Fruit fly (Drosophila melanogaster) whole organism, embryonic: ENCODE measurements around the gene Muc68Ca.

Experiments used
- Asciz ChIP-seq: fragments of 200-800 bp; sonication (Bioruptor generic); optimal IDR thresholded peaks from 2 replicates; lab custom pipeline; 2017; ENCODE audit warnings: missing biosample characterization, mild to moderate bottlenecking, missing genetic modification characterization, missing genetic modification reagents
- Bteb2 ChIP-seq: fragments of 200-800 bp; sonication (Bioruptor generic); optimal IDR thresholded peaks from 2 replicates; lab custom pipeline; 2016; ENCODE audit warnings: missing biosample characterization, missing genetic modification characterization
- CG11398 ChIP-seq: fragments of 200-800 bp; sonication (Bioruptor generic); optimal IDR thresholded peaks from 2 replicates; lab custom pipeline; 2016; ENCODE audit warnings: missing biosample characterization, missing genetic modification characterization
- CG12659 ChIP-seq: fragments of 200-800 bp; sonication (Bioruptor generic); optimal IDR thresholded peaks from 3 replicates; lab custom pipeline; 2017; ENCODE audit warnings: mild to moderate bottlenecking, missing biosample characterization, missing genetic modification reagents, missing genetic modification characterization
- CG15011 ChIP-seq: fragments of 200-800 bp; sonication (Bioruptor generic); optimal IDR thresholded peaks from 3 replicates; lab custom pipeline; 2018; ENCODE audit warnings: missing biosample characterization, mild to moderate bottlenecking, missing genetic modification characterization
- CG16815 ChIP-seq: fragments of 200-800 bp; sonication (Bioruptor generic); optimal IDR thresholded peaks from 3 replicates; lab custom pipeline; 2017; ENCODE audit warnings: missing biosample characterization, mild to moderate bottlenecking, missing genetic modification characterization
- CG16863 ChIP-seq: fragments of 200-800 bp; sonication (Bioruptor generic); optimal IDR thresholded peaks from 3 replicates; lab custom pipeline; 2016; ENCODE audit warnings: missing biosample characterization, missing genetic modification characterization
- CG17328 ChIP-seq: fragments of 200-800 bp; sonication (Bioruptor generic); IDR thresholded peaks from 2 replicates; pipeline ENCODE4 v1.3.6; 2022; ENCODE audit warnings: missing biosample characterization, missing genetic modification characterization
- CG2889 ChIP-seq: fragments of 200-800 bp; sonication (Bioruptor generic); IDR thresholded peaks from 3 replicates; pipeline ENCODE4 v1.3.6; 2022; ENCODE audit warnings: missing biosample characterization, missing genetic modification characterization
- CG3281 ChIP-seq: fragments of 200-800 bp; sonication (Bioruptor generic); optimal IDR thresholded peaks from 3 replicates; lab custom pipeline; 2017; ENCODE audit warnings: missing biosample characterization, mild to moderate bottlenecking, missing genetic modification characterization
- CG33213 ChIP-seq: fragments of 200-800 bp; sonication (Bioruptor generic); optimal IDR thresholded peaks from 3 replicates; lab custom pipeline; 2016; ENCODE audit warnings: missing biosample characterization, missing genetic modification characterization
- CG3995 ChIP-seq: fragments of 200-800 bp; sonication (Bioruptor generic); optimal IDR thresholded peaks from 3 replicates; lab custom pipeline; 2016; ENCODE audit warnings: missing biosample characterization, missing genetic modification characterization
- CG4282 ChIP-seq: fragments of 200-800 bp; sonication (Bioruptor generic); optimal IDR thresholded peaks from 2 replicates; lab custom pipeline; 2016; ENCODE audit warnings: missing biosample characterization, missing genetic modification characterization
- CG4424 ChIP-seq: fragments of 200-800 bp; sonication (Bioruptor generic); optimal IDR thresholded peaks from 3 replicates; lab custom pipeline; 2016; ENCODE audit warnings: missing biosample characterization, missing genetic modification characterization
- CG5245 ChIP-seq: fragments of 200-800 bp; sonication (Bioruptor generic); optimal IDR thresholded peaks from 3 replicates; lab custom pipeline; 2016; ENCODE audit warnings: missing biosample characterization, missing genetic modification characterization
- CG6683 ChIP-seq: fragments of 200-800 bp; sonication (Bioruptor generic); optimal IDR thresholded peaks from 2 replicates; lab custom pipeline; 2017; ENCODE audit warnings: missing biosample characterization, mild to moderate bottlenecking, missing genetic modification characterization, missing genetic modification reagents
- CTCF ChIP-seq: fragments of 200-800 bp; sonication (Bioruptor generic); optimal IDR thresholded peaks from 2 replicates; lab custom pipeline; 2017; ENCODE audit warnings: missing biosample characterization, mild to moderate bottlenecking, missing genetic modification characterization, moderate library complexity
- Camta ChIP-seq: fragments of 200-800 bp; sonication (Bioruptor generic); optimal IDR thresholded peaks from 2 replicates; lab custom pipeline; 2016; ENCODE audit warnings: missing biosample characterization, missing genetic modification characterization
- CrebB ChIP-seq: fragments of 200-800 bp; sonication (Bioruptor generic); optimal IDR thresholded peaks from 3 replicates; lab custom pipeline; 2018; ENCODE audit warnings: missing biosample characterization, mild to moderate bottlenecking, missing genetic modification characterization
- Dip3 ChIP-seq: fragments of 200-800 bp; sonication (Bioruptor generic); optimal IDR thresholded peaks from 3 replicates; lab custom pipeline; 2016; ENCODE audit warnings: missing biosample characterization, missing genetic modification characterization
- E2f1 ChIP-seq: fragments of 200-800 bp; sonication (Bioruptor generic); IDR thresholded peaks from 2 replicates; pipeline ENCODE4 v1.3.6; 2022; ENCODE audit warnings: missing biosample characterization, missing genetic modification characterization
- Fer3 ChIP-seq: fragments of 200-800 bp; sonication (Bioruptor generic); optimal IDR thresholded peaks from 2 replicates; lab custom pipeline; 2018; ENCODE audit warnings: missing biosample characterization, mild to moderate bottlenecking, missing genetic modification characterization, moderate library complexity
- HmgZ ChIP-seq: fragments of 200-800 bp; sonication (Bioruptor generic); optimal IDR thresholded peaks from 2 replicates; lab custom pipeline; 2018; ENCODE audit warnings: missing biosample characterization, mild to moderate bottlenecking, missing genetic modification characterization
- Jarid2 ChIP-seq: fragments of 200-800 bp; sonication (Bioruptor generic); optimal IDR thresholded peaks from 3 replicates; lab custom pipeline; 2017; ENCODE audit warnings: mild to moderate bottlenecking, missing biosample characterization, missing genetic modification reagents, missing genetic modification characterization
- MTF-1 ChIP-seq: fragments of 200-800 bp; sonication (Bioruptor generic); optimal IDR thresholded peaks from 2 replicates; lab custom pipeline; 2018; ENCODE audit warnings: missing biosample characterization, mild to moderate bottlenecking, missing genetic modification characterization, borderline replicate concordance
- Myb ChIP-seq: fragments of 200-800 bp; sonication (Bioruptor generic); optimal IDR thresholded peaks from 2 replicates; lab custom pipeline; 2016; ENCODE audit warnings: missing biosample characterization, missing genetic modification characterization
- NC2β ChIP-seq: fragments of 200-800 bp; sonication (Bioruptor generic); optimal IDR thresholded peaks from 2 replicates; lab custom pipeline; 2016; ENCODE audit warnings: missing biosample characterization, missing genetic modification characterization
- Neu2 ChIP-seq: fragments of 200-800 bp; sonication (Bioruptor generic); optimal IDR thresholded peaks from 3 replicates; lab custom pipeline; 2016; ENCODE audit warnings: missing biosample characterization, missing genetic modification characterization, borderline replicate concordance
- Nf-YC ChIP-seq: fragments of 200-800 bp; optimal IDR thresholded peaks from 3 replicates; lab custom pipeline; 2019; ENCODE audit warnings: missing biosample characterization, mild to moderate bottlenecking, missing genetic modification characterization, moderate library complexity
- Opbp ChIP-seq: fragments of 200-800 bp; sonication (Bioruptor generic); IDR thresholded peaks from 3 replicates; pipeline ENCODE4 v1.3.6; 2022; ENCODE audit warnings: missing biosample characterization, missing genetic modification characterization; ENCODE audit not compliant: partially characterized antibody
- Stat92E ChIP-seq, 3 experiments: fragments of >200 bp in 2 of 3; fragments of 200-800 bp in 1 of 3; sonication (Bioruptor generic) in 1 of 3; optimal IDR thresholded peaks; 2 replicates each; lab custom pipeline; 2017 to 2019; ENCODE audit warnings: missing biosample characterization in 3 of 3, missing genetic modification characterization in 3 of 3, mild to moderate bottlenecking in 1 of 3, moderate library complexity in 1 of 3
- Xrp1 ChIP-seq: fragments of 200-800 bp; sonication (Bioruptor generic); IDR thresholded peaks from 2 replicates; pipeline ENCODE4 v1.3.6; 2022; ENCODE audit warnings: missing biosample characterization, missing genetic modification characterization
- ato ChIP-seq: fragments of 200-800 bp; sonication (Bioruptor generic); IDR thresholded peaks from 2 replicates; pipeline ENCODE4 v1.3.6; 2022; ENCODE audit warnings: missing biosample characterization, missing genetic modification characterization; ENCODE audit not compliant: partially characterized antibody
- az2 ChIP-seq: fragments of 200-800 bp; sonication (Bioruptor generic); optimal IDR thresholded peaks from 3 replicates; lab custom pipeline; 2016; ENCODE audit warnings: missing biosample characterization, missing genetic modification characterization
- chif ChIP-seq, 2 experiments: fragments of 200-800 bp; sonication (Bioruptor generic); optimal IDR thresholded peaks; 3 replicates each; lab custom pipeline; 2016; ENCODE audit warnings: missing biosample characterization in 2 of 2, missing genetic modification characterization in 2 of 2
- exex ChIP-seq: fragments of 200-800 bp; sonication (Bioruptor generic); optimal IDR thresholded peaks from 4 replicates; lab custom pipeline; 2018; ENCODE audit warnings: missing biosample characterization, mild to moderate bottlenecking, missing genetic modification characterization, moderate library complexity
- fru ChIP-seq: fragments of >200 bp; optimal IDR thresholded peaks from 2 replicates; lab custom pipeline; 2017
- ftz-f1 ChIP-seq: fragments of 200-800 bp; sonication (Bioruptor generic); optimal IDR thresholded peaks from 2 replicates; lab custom pipeline; 2016; ENCODE audit warnings: missing biosample characterization, missing genetic modification characterization
- jumu ChIP-seq: fragments of 200-800 bp; sonication (Bioruptor generic); optimal IDR thresholded peaks from 3 replicates; lab custom pipeline; 2016; ENCODE audit warnings: missing biosample characterization, missing genetic modification characterization
- maf-S ChIP-seq: fragments of 200-800 bp; sonication (Bioruptor generic); optimal IDR thresholded peaks from 2 replicates; lab custom pipeline; 2016; ENCODE audit warnings: missing biosample characterization, missing genetic modification characterization
- mam ChIP-seq: fragments of 200-800 bp; sonication (Bioruptor generic); optimal IDR thresholded peaks from 3 replicates; lab custom pipeline; 2016; ENCODE audit warnings: missing biosample characterization, missing genetic modification characterization
- nerfin-2 ChIP-seq: fragments of 200-800 bp; sonication (Bioruptor generic); IDR thresholded peaks from 2 replicates; pipeline ENCODE4 v1.3.6; 2022; ENCODE audit warnings: missing biosample characterization, missing genetic modification characterization; ENCODE audit not compliant: partially characterized antibody
- p53 ChIP-seq: fragments of 200-800 bp; sonication (Bioruptor generic); optimal IDR thresholded peaks from 2 replicates; lab custom pipeline; 2016; ENCODE audit warnings: missing biosample characterization, missing genetic modification characterization
- pho ChIP-seq: fragments of 200-800 bp; sonication (Bioruptor generic); optimal IDR thresholded peaks from 2 replicates; lab custom pipeline; 2016; ENCODE audit warnings: missing biosample characterization, missing genetic modification characterization
- pnt ChIP-seq: fragments of 200-800 bp; sonication (Bioruptor generic); optimal IDR thresholded peaks from 3 replicates; lab custom pipeline; 2016; ENCODE audit warnings: missing biosample characterization, missing genetic modification characterization
- pzg ChIP-seq: fragments of 200-800 bp; sonication (Bioruptor generic); optimal IDR thresholded peaks from 3 replicates; lab custom pipeline; 2018; ENCODE audit warnings: missing biosample characterization, mild to moderate bottlenecking, missing genetic modification characterization, moderate library complexity
- slbo ChIP-seq: fragments of 200-800 bp; sonication (Bioruptor generic); IDR thresholded peaks from 2 replicates; pipeline ENCODE4 v1.3.6; 2022; ENCODE audit warnings: missing biosample characterization, missing genetic modification characterization
- slp2 ChIP-seq: fragments of 200-800 bp; sonication (Bioruptor generic); optimal IDR thresholded peaks from 2 replicates; lab custom pipeline; 2016; ENCODE audit warnings: missing biosample characterization, missing genetic modification characterization
- tgo ChIP-seq: fragments of 200-800 bp; sonication (Bioruptor generic); IDR thresholded peaks from 3 replicates; pipeline ENCODE4 v1.3.6; 2022; ENCODE audit warnings: missing biosample characterization, missing genetic modification characterization
- trem ChIP-seq: fragments of 200-800 bp; optimal IDR thresholded peaks from 3 replicates; lab custom pipeline; 2019; ENCODE audit warnings: missing biosample characterization, mild to moderate bottlenecking, missing genetic modification characterization, moderate library complexity
- unc-4 ChIP-seq: fragments of 200-800 bp; sonication (Bioruptor generic); IDR thresholded peaks from 2 replicates; pipeline ENCODE4 v1.3.6; 2022; ENCODE audit warnings: missing biosample characterization, missing genetic modification characterization; ENCODE audit not compliant: partially characterized antibody
- zen2 ChIP-seq: fragments of 200-800 bp; sonication (Bioruptor generic); IDR thresholded peaks from 3 replicates; pipeline ENCODE4 v1.3.6; 2022; ENCODE audit warnings: missing biosample characterization, missing genetic modification characterization; ENCODE audit not compliant: partially characterized antibody

Muc68Ca gene

dm6 chr3L:11648410-11648809, 28.5 kb upstream of the Muc68Ca start, which contains the start of the genes RIOK1 and Polr3H (continued):
- TF ChIP-seq ato (GFP tag; lab: Robert Waterston, UW) (no peak), exex (tag; lab: Kevin White, UChicago) (no peak), MTF-1 (no peak), NC2β (GFP tag; lab: Kevin White, UChicago) (peak; percentile 67), CrebB (tag; lab: Kevin White, UChicago) (peak; percentile 29), nerfin-2 (no peak), CG16863 (GFP tag; lab: Kevin White, UChicago) (peak; percentile 61), CG2889 (GFP tag; lab: Robert Waterston, UW) (peak; percentile 57; the same call in 1 of the 3 replicates), CG15011 (peak; percentile 37), CG6683 (GFP tag; lab: Kevin White, UChicago) (no peak), Stat92E (GFP tag; optimal IDR thresholded peaks at IDR 0.05; lab: Kevin White, UChicago) (no peak), Opbp (GFP tag; lab: Robert Waterston, UW) (no peak), CG33213 (GFP tag; lab: Kevin White, UChicago) (peak; percentile 72), Asciz (GFP tag; lab: Kevin White, UChicago) (no peak), CG17328 (GFP tag; lab: Robert Waterston, UW) (peak; percentile 68), Camta (GFP tag; lab: Kevin White, UChicago) (peak; percentile 75), CG5245 (GFP tag; lab: Kevin White, UChicago) (peak; percentile 47), fru (lab: Kevin White, UChicago) (no peak), HmgZ (tag; lab: Kevin White, UChicago) (peak; percentile 74), ftz-f1 (GFP tag; lab: Kevin White, UChicago) (no peak), p53 (GFP tag; lab: Kevin White, UChicago) (peak; percentile 35), Myb (GFP tag; lab: Kevin White, UChicago) (peak; percentile 37), tgo (GFP tag; lab: Robert Waterston, UW) (peak; percentile 74), maf-S (peak; percentile 49), CG11398 (GFP tag; lab: Kevin White, UChicago) (peak; percentile 14), Neu2 (GFP tag; lab: Kevin White, UChicago) (peak; percentile 13), CG3995 (peak; percentile 60), Dip3 (GFP tag; lab: Kevin White, UChicago) (peak; percentile 79), Xrp1 (peak; percentile 67; the same call in 1 of the 2 replicates), mam (GFP tag; lab: Kevin White, UChicago) (peak; percentile 83), E2f1 (GFP tag; lab: Robert Waterston, UW) (peak; percentile 48), CG4282 (peak; percentile 14), jumu (peak; percentile 38), CG12659 (GFP tag; lab: Kevin White, UChicago) (peak; percentile 72), Bteb2 (GFP tag; lab: Kevin White, UChicago) (peak; percentile 73), CG3281 (no peak), zen2 (GFP tag; lab: Robert Waterston, UW) (no peak), CG4424 (GFP tag; lab: Kevin White, UChicago) (peak; percentile 73), pnt (GFP tag; lab: Kevin White, UChicago) (peak; percentile 32), pho (GFP tag; lab: Kevin White, UChicago) (peak; percentile 80), slbo (GFP tag; lab: Robert Waterston, UW) (peak; percentile 72), CG16815 (GFP tag; lab: Kevin White, UChicago) (no peak), Fer3 (tag; lab: Kevin White, UChicago) (peak; percentile 67), CTCF (GFP tag; lab: Kevin White, UChicago) (no peak), Jarid2 (GFP tag; lab: Kevin White, UChicago) (no peak), slp2 (peak; percentile 46), Nf-YC (tag; lab: Kevin White, UChicago) (no peak), trem (tag; lab: Kevin White, UChicago) (peak; percentile 70), az2 (GFP tag; lab: Kevin White, UChicago) (peak; percentile 79), chif (GFP tag; optimal IDR thresholded peaks at IDR 0.05; lab: Kevin White, UChicago) (peak; percentile 62 to 76), pzg (GFP tag; lab: Kevin White, UChicago) (peak; percentile 75), unc-4 (GFP tag; lab: Robert Waterston, UW) (no peak; the same call in 1 of the 2 replicates)
